Worm (Caenorhabditis elegans) whole organism, L3 larva: ENCODE measurements around the gene pigt-1.

ENCODE experiments used
- hmg-11 ChIP-seq: sonication (generic microtip); optimal IDR thresholded peaks from 2 replicates; lab custom pipeline; 2016; ENCODE audit warnings: missing genetic modification characterization, missing compliant biosample characterization
- unc-62 ChIP-seq: fragments of 150-350 bp; sonication (generic microtip); optimal IDR thresholded peaks from 4 replicates; lab custom pipeline; 2014; ENCODE audit warnings: missing biosample characterization, missing genetic modification reagents, missing genetic modification characterization

- TF ChIP-seq hmg-11 (tag; lab: Kevin White, UChicago) = no peak
- TF ChIP-seq unc-62 = no peak
Measured at ce11 chrV:11002434-11002833, 43.8 kb upstream of the pigt-1 start, which contains the start of gene F53B7.4.
